Worm (Caenorhabditis elegans) whole organism, mixed stage, embryonic: ENCODE measurements around the gene T28F3.11.

Experiments
- elt-3 ChIP-seq: fragments of 150-350 bp; optimal IDR thresholded peaks from 2 replicates; lab custom pipeline; 2014; ENCODE audit warnings: missing biosample characterization, missing genetic modification characterization
- ham-2 ChIP-seq: fragments of 200-800 bp; sonication (Bioruptor generic); optimal IDR thresholded peaks from 2 replicates; lab custom pipeline; 2018; ENCODE audit warnings: mild to moderate bottlenecking, missing genetic modification characterization, missing compliant biosample characterization
- mls-2 ChIP-seq: sonication (generic microtip); optimal IDR thresholded peaks from 2 replicates; lab custom pipeline; 2016; ENCODE audit warnings: mild to moderate bottlenecking, missing genetic modification characterization, moderate library complexity, missing compliant biosample characterization
- nhr-237 ChIP-seq: fragments of 150-350 bp; optimal IDR thresholded peaks from 2 replicates; lab custom pipeline; 2014; ENCODE audit warnings: missing biosample characterization, missing genetic modification characterization
- nhr-76 ChIP-seq: sonication (generic microtip); optimal IDR thresholded peaks from 2 replicates; lab custom pipeline; 2017; ENCODE audit warnings: missing biosample characterization, missing genetic modification characterization
- unc-39 ChIP-seq: fragments of 150-350 bp; optimal IDR thresholded peaks from 2 replicates; lab custom pipeline; 2014; ENCODE audit warnings: missing biosample characterization, missing genetic modification characterization
- ztf-11 ChIP-seq: fragments of 150-350 bp; optimal IDR thresholded peaks from 2 replicates; lab custom pipeline; 2014; ENCODE audit warnings: missing biosample characterization, missing genetic modification characterization

DNA sequence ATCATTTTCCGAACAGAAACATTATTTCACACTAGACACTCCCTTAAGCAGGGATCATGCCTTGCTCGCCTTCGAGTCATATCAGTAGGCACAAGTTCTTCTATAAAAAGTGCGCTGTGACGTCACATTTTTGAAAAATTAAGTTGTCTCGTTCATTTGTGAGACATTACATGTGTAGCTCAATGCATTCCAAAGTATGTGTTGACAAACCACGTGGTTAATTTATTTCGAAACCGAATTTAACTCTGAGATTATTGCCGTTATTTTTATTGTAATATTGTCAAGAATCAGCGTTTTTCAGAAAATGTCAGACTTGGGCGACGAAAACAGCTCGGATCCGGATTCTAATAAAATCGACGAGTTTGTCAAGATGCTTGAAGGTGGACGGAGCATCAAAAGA lies 3.0 kb upstream of the T28F3.11 start, which contains the start of gene T28F3.5:
- TF ChIP-seq ztf-11 (tag; lab: Kevin White, UChicago), result no peak
- no peak for TF ChIP-seq mls-2 (tag; lab: Kevin White, UChicago)
- no peak for TF ChIP-seq elt-3 (tag; lab: Kevin White, UChicago)
- TF ChIP-seq ham-2, result no peak
- no peak for TF ChIP-seq nhr-76
- no peak for TF ChIP-seq nhr-237 (tag; lab: Kevin White, UChicago)
- no peak for TF ChIP-seq unc-39 (tag; lab: Kevin White, UChicago)
